Fruit fly (Drosophila melanogaster) whole organism, embryonic: ENCODE results near the gene CG32812.

Experiments
- Ada2b ChIP-seq: fragments of 200-800 bp; sonication (Bioruptor generic); IDR thresholded peaks from 2 replicates; pipeline ENCODE4 v1.3.6; 2022; ENCODE audit warnings: missing biosample characterization, missing genetic modification characterization
- CG10274 ChIP-seq: fragments of 200-800 bp; sonication (Bioruptor generic); optimal IDR thresholded peaks from 3 replicates; lab custom pipeline; 2017; ENCODE audit warnings: missing biosample characterization, mild to moderate bottlenecking, missing genetic modification characterization
- CG4730 ChIP-seq: fragments of 200-800 bp; sonication (Bioruptor generic); IDR thresholded peaks from 2 replicates; pipeline ENCODE4 v1.3.6; 2022; ENCODE audit warnings: missing biosample characterization, missing genetic modification characterization
- Pdp1 ChIP-seq, 2 experiments: fragments of 200-800 bp; sonication (Bioruptor generic); optimal IDR thresholded peaks; 3 replicates each; lab custom pipeline; 2016; ENCODE audit warnings: missing biosample characterization in 2 of 2, missing genetic modification characterization in 2 of 2, mild to moderate bottlenecking in 1 of 2, moderate library complexity in 1 of 2
- Sox102F ChIP-seq: fragments of 200-800 bp; sonication (Bioruptor generic); optimal IDR thresholded peaks from 2 replicates; lab custom pipeline; 2018; ENCODE audit warnings: missing biosample characterization, mild to moderate bottlenecking, missing genetic modification characterization, moderate library complexity
- Stat92E ChIP-seq, 3 experiments: fragments of >200 bp in 2 of 3; fragments of 200-800 bp in 1 of 3; sonication (Bioruptor generic) in 1 of 3; optimal IDR thresholded peaks; 2 replicates each; lab custom pipeline; 2017 to 2019; ENCODE audit warnings: missing biosample characterization in 3 of 3, missing genetic modification characterization in 3 of 3, mild to moderate bottlenecking in 1 of 3, moderate library complexity in 1 of 3
- gsb ChIP-seq: fragments of 200-800 bp; sonication (Bioruptor generic); IDR thresholded peaks from 2 replicates; pipeline ENCODE4 v1.3.6; 2022; ENCODE audit warnings: missing biosample characterization, missing genetic modification characterization
- hb ChIP-seq: fragments of 200-800 bp; sonication (Bioruptor generic); IDR thresholded peaks from 3 replicates; pipeline ENCODE4 v1.3.6; 2022; ENCODE audit warnings: missing biosample characterization, missing genetic modification characterization; ENCODE audit not compliant: partially characterized antibody
- insv ChIP-seq, 2 experiments: fragments of 200-800 bp; sonication (Bioruptor generic); optimal IDR thresholded peaks; 3 replicates each; lab custom pipeline; 2016 to 2018; ENCODE audit warnings: missing biosample characterization in 2 of 2, missing genetic modification characterization in 2 of 2
- jing ChIP-seq: fragments of 200-800 bp; sonication (Bioruptor generic); optimal IDR thresholded peaks from 2 replicates; lab custom pipeline; 2018; ENCODE audit warnings: missing biosample characterization, mild to moderate bottlenecking, missing genetic modification characterization
- lov ChIP-seq, 2 experiments: fragments of 200-800 bp in 1 of 2; fragments of >200 bp in 1 of 2; sonication (Bioruptor generic) in 1 of 2; IDR thresholded peaks in 1 of 2; optimal IDR thresholded peaks in 1 of 2; 2 replicates in 1 of 2; 3 replicates in 1 of 2; pipeline versions ENCODE4 v1.3.6 to Lab custom; 2017 to 2022; ENCODE audit warnings: missing biosample characterization in 1 of 2, missing genetic modification characterization in 1 of 2
- salm ChIP-seq: fragments of 200-800 bp; sonication (Bioruptor generic); optimal IDR thresholded peaks from 2 replicates; lab custom pipeline; 2018; ENCODE audit warnings: missing biosample characterization, mild to moderate bottlenecking, missing genetic modification characterization

dm6 chrX:1308444-1308843 lies 21.4 kb downstream of the CG32812 start:
- no peak for TF ChIP-seq Ada2b
- no peak for TF ChIP-seq lov (optimal IDR thresholded peaks at IDR 0.05; lab: Kevin White, UChicago)
- no peak for TF ChIP-seq lov (GFP tag; IDR thresholded peaks at IDR 0.05; lab: Robert Waterston, UW)
- no peak for TF ChIP-seq insv (GFP tag; optimal IDR thresholded peaks at IDR 0.05; lab: Kevin White, UChicago)
- no peak for TF ChIP-seq Pdp1 (GFP tag; optimal IDR thresholded peaks at IDR 0.05; lab: Kevin White, UChicago)
- no peak for TF ChIP-seq Sox102F (GFP tag; lab: Kevin White, UChicago)
- no peak for TF ChIP-seq hb
- TF ChIP-seq jing (GFP tag; lab: Kevin White, UChicago) = no peak
- no peak for TF ChIP-seq Stat92E (GFP tag; optimal IDR thresholded peaks at IDR 0.05; lab: Kevin White, UChicago)
- TF ChIP-seq CG4730 = no peak
- TF ChIP-seq salm = no peak
- TF ChIP-seq gsb (GFP tag; lab: Robert Waterston, UW) = no peak
- no peak for TF ChIP-seq CG10274 (GFP tag; lab: Kevin White, UChicago)
